Fruit fly (Drosophila melanogaster) whole organism, embryonic: ENCODE data around the gene CG6409.

Source experiments
- C15 ChIP-seq: fragments of 200-800 bp; sonication (Bioruptor generic); IDR thresholded peaks from 3 replicates; pipeline ENCODE4 v1.3.6; 2022; ENCODE audit warnings: missing biosample characterization, missing genetic modification characterization
- CG12769 ChIP-seq: fragments of 200-800 bp; sonication (Bioruptor generic); optimal IDR thresholded peaks from 2 replicates; lab custom pipeline; 2019; ENCODE audit warnings: missing biosample characterization, mild to moderate bottlenecking, missing genetic modification characterization, moderate library complexity
- CG14050 ChIP-seq: fragments of 200-800 bp; sonication (Bioruptor generic); IDR thresholded peaks from 3 replicates; pipeline ENCODE4 v1.3.6; 2022; ENCODE audit warnings: missing biosample characterization, missing genetic modification characterization
- CG14965 ChIP-seq: fragments of 200-800 bp; sonication (Bioruptor generic); optimal IDR thresholded peaks from 2 replicates; lab custom pipeline; 2016; ENCODE audit warnings: missing biosample characterization, missing genetic modification characterization, borderline replicate concordance
- CG1603 ChIP-seq: fragments of 200-800 bp; sonication (Bioruptor generic); optimal IDR thresholded peaks from 2 replicates; lab custom pipeline; 2019; ENCODE audit warnings: missing biosample characterization, mild to moderate bottlenecking, missing genetic modification characterization, moderate library complexity
- CG17802 ChIP-seq: fragments of 200-800 bp; sonication (Bioruptor generic); optimal IDR thresholded peaks from 2 replicates; lab custom pipeline; 2018; ENCODE audit warnings: missing biosample characterization, mild to moderate bottlenecking, missing genetic modification characterization, moderate library complexity
- CG18619 ChIP-seq: fragments of 200-800 bp; sonication (Bioruptor generic); optimal IDR thresholded peaks from 3 replicates; lab custom pipeline; 2017; ENCODE audit warnings: missing biosample characterization, mild to moderate bottlenecking, missing genetic modification characterization
- CG18764 ChIP-seq: fragments of 200-800 bp; sonication (Bioruptor generic); optimal IDR thresholded peaks from 3 replicates; lab custom pipeline; 2016; ENCODE audit warnings: missing biosample characterization, missing genetic modification characterization
- CG30431 ChIP-seq: fragments of 200-800 bp; sonication (Bioruptor generic); optimal IDR thresholded peaks from 2 replicates; lab custom pipeline; 2017; ENCODE audit warnings: missing biosample characterization, missing genetic modification characterization
- CG3163 ChIP-seq: fragments of 200-800 bp; sonication (Bioruptor generic); optimal IDR thresholded peaks from 3 replicates; lab custom pipeline; 2016; ENCODE audit warnings: missing biosample characterization, missing genetic modification characterization
- CG32767 ChIP-seq: fragments of 200-800 bp; sonication (Bioruptor generic); IDR thresholded peaks from 2 replicates; pipeline ENCODE4 v1.3.6; 2022; ENCODE audit warnings: missing biosample characterization, missing genetic modification characterization
- CG3281 ChIP-seq: fragments of 200-800 bp; sonication (Bioruptor generic); optimal IDR thresholded peaks from 3 replicates; lab custom pipeline; 2017; ENCODE audit warnings: missing biosample characterization, mild to moderate bottlenecking, missing genetic modification characterization
- CG3407 ChIP-seq: fragments of 200-800 bp; sonication (Bioruptor generic); optimal IDR thresholded peaks from 2 replicates; lab custom pipeline; 2018; ENCODE audit warnings: missing biosample characterization, mild to moderate bottlenecking, missing genetic modification characterization
- CG3838 ChIP-seq: fragments of 200-800 bp; sonication (Bioruptor generic); optimal IDR thresholded peaks from 3 replicates; lab custom pipeline; 2016; ENCODE audit warnings: missing biosample characterization, missing genetic modification characterization
- CG4617 ChIP-seq: fragments of 200-800 bp; sonication (Bioruptor generic); optimal IDR thresholded peaks from 3 replicates; lab custom pipeline; 2016; ENCODE audit warnings: missing biosample characterization, missing genetic modification characterization, borderline replicate concordance
- CG5953 ChIP-seq: fragments of 200-800 bp; sonication (Bioruptor generic); IDR thresholded peaks from 2 replicates; pipeline ENCODE4 v1.3.6; 2022; ENCODE audit warnings: missing biosample characterization, missing genetic modification characterization
- CG6813 ChIP-seq: fragments of 200-800 bp; sonication (Bioruptor generic); optimal IDR thresholded peaks from 2 replicates; lab custom pipeline; 2017; ENCODE audit warnings: missing biosample characterization, missing genetic modification characterization, mild to moderate bottlenecking, moderate library complexity, missing genetic modification reagents
- CG7963 ChIP-seq: fragments of 200-800 bp; sonication (Bioruptor generic); IDR thresholded peaks from 3 replicates; pipeline ENCODE4 v1.3.6; 2022; ENCODE audit warnings: missing biosample characterization, missing genetic modification characterization; ENCODE audit not compliant: partially characterized antibody
- CG8281 ChIP-seq: fragments of 200-800 bp; sonication (Bioruptor generic); optimal IDR thresholded peaks from 2 replicates; lab custom pipeline; 2018; ENCODE audit warnings: missing biosample characterization, mild to moderate bottlenecking, missing genetic modification characterization, moderate library complexity
- CTCF ChIP-seq: fragments of 200-800 bp; sonication (Bioruptor generic); optimal IDR thresholded peaks from 2 replicates; lab custom pipeline; 2017; ENCODE audit warnings: missing biosample characterization, mild to moderate bottlenecking, missing genetic modification characterization, moderate library complexity
- Dad ChIP-seq: fragments of 200-800 bp; sonication (Bioruptor generic); optimal IDR thresholded peaks from 3 replicates; lab custom pipeline; 2016; ENCODE audit warnings: missing biosample characterization, missing genetic modification characterization
- Deaf1 ChIP-seq: fragments of 200-800 bp; optimal IDR thresholded peaks from 3 replicates; lab custom pipeline; 2019; ENCODE audit warnings: missing biosample characterization, mild to moderate bottlenecking, missing genetic modification characterization, moderate library complexity
- Elba2 ChIP-seq: fragments of 200-800 bp; sonication (Bioruptor generic); optimal IDR thresholded peaks from 3 replicates; lab custom pipeline; 2016; ENCODE audit warnings: missing biosample characterization, missing genetic modification characterization
- Hand ChIP-seq: fragments of 200-800 bp; sonication (Bioruptor generic); optimal IDR thresholded peaks from 2 replicates; lab custom pipeline; 2017; ENCODE audit warnings: mild to moderate bottlenecking, missing biosample characterization, missing genetic modification reagents, missing genetic modification characterization
- Lhr ChIP-seq: fragments of 200-800 bp; sonication (Bioruptor generic); optimal IDR thresholded peaks from 3 replicates; lab custom pipeline; 2017; ENCODE audit warnings: mild to moderate bottlenecking, missing biosample characterization, missing genetic modification reagents, missing genetic modification characterization
- Lpt ChIP-seq: fragments of >200 bp; optimal IDR thresholded peaks from 2 replicates; lab custom pipeline; 2018; ENCODE audit warnings: missing biosample characterization, missing genetic modification characterization
- MBD-R2 ChIP-seq: fragments of 200-800 bp; sonication (Bioruptor generic); IDR thresholded peaks from 2 replicates; pipeline ENCODE4 v1.3.6; 2022; ENCODE audit warnings: missing biosample characterization, missing genetic modification characterization
- Meics ChIP-seq: fragments of 200-800 bp; sonication (Bioruptor generic); optimal IDR thresholded peaks from 2 replicates; lab custom pipeline; 2017; ENCODE audit warnings: missing biosample characterization, mild to moderate bottlenecking, missing genetic modification characterization
- NC2β ChIP-seq: fragments of 200-800 bp; sonication (Bioruptor generic); optimal IDR thresholded peaks from 2 replicates; lab custom pipeline; 2016; ENCODE audit warnings: missing biosample characterization, missing genetic modification characterization
- NK7.1 ChIP-seq: fragments of 200-800 bp; sonication (Bioruptor generic); optimal IDR thresholded peaks from 3 replicates; lab custom pipeline; 2016; ENCODE audit warnings: missing biosample characterization, missing genetic modification characterization
- Nf-YA ChIP-seq: fragments of 200-800 bp; sonication (Bioruptor generic); IDR thresholded peaks from 2 replicates; pipeline ENCODE4 v1.3.6; 2022; ENCODE audit warnings: missing biosample characterization, missing genetic modification characterization
- Nf-YB ChIP-seq: fragments of 200-800 bp; sonication (Bioruptor generic); optimal IDR thresholded peaks from 3 replicates; lab custom pipeline; 2019; ENCODE audit warnings: missing biosample characterization, mild to moderate bottlenecking, missing genetic modification characterization, moderate library complexity
- Pdp1 ChIP-seq, 2 experiments: fragments of 200-800 bp; sonication (Bioruptor generic); optimal IDR thresholded peaks; 3 replicates each; lab custom pipeline; 2016; ENCODE audit warnings: missing biosample characterization in 2 of 2, missing genetic modification characterization in 2 of 2, mild to moderate bottlenecking in 1 of 2, moderate library complexity in 1 of 2
- Stat92E ChIP-seq, 3 experiments: fragments of >200 bp in 2 of 3; fragments of 200-800 bp in 1 of 3; sonication (Bioruptor generic) in 1 of 3; optimal IDR thresholded peaks; 2 replicates each; lab custom pipeline; 2017 to 2019; ENCODE audit warnings: missing biosample characterization in 3 of 3, missing genetic modification characterization in 3 of 3, mild to moderate bottlenecking in 1 of 3, moderate library complexity in 1 of 3
- Xrp1 ChIP-seq: fragments of 200-800 bp; sonication (Bioruptor generic); IDR thresholded peaks from 2 replicates; pipeline ENCODE4 v1.3.6; 2022; ENCODE audit warnings: missing biosample characterization, missing genetic modification characterization
- br ChIP-seq: fragments of >200 bp; optimal IDR thresholded peaks from 2 replicates; lab custom pipeline; 2017
- dm ChIP-seq: fragments of 200-800 bp; sonication (Bioruptor generic); optimal IDR thresholded peaks from 3 replicates; lab custom pipeline; 2016; ENCODE audit warnings: missing biosample characterization, missing genetic modification characterization
- ewg ChIP-seq: fragments of 200-800 bp; sonication (Bioruptor generic); optimal IDR thresholded peaks from 3 replicates; lab custom pipeline; 2017; ENCODE audit warnings: mild to moderate bottlenecking, missing biosample characterization, missing genetic modification reagents, missing genetic modification characterization
- fru ChIP-seq: fragments of >200 bp; optimal IDR thresholded peaks from 2 replicates; lab custom pipeline; 2017
- hth ChIP-seq: fragments of >200 bp; optimal IDR thresholded peaks from 2 replicates; lab custom pipeline; 2017; ENCODE audit warnings: inconsistent platforms
- kah ChIP-seq: fragments of 200-800 bp; sonication (Bioruptor generic); optimal IDR thresholded peaks from 2 replicates; lab custom pipeline; 2018; ENCODE audit warnings: missing biosample characterization, mild to moderate bottlenecking, missing genetic modification characterization
- pita ChIP-seq: fragments of 200-800 bp; sonication (Bioruptor generic); optimal IDR thresholded peaks from 2 replicates; lab custom pipeline; 2017; ENCODE audit warnings: missing biosample characterization, mild to moderate bottlenecking, missing genetic modification characterization
- pnt ChIP-seq: fragments of 200-800 bp; sonication (Bioruptor generic); optimal IDR thresholded peaks from 3 replicates; lab custom pipeline; 2016; ENCODE audit warnings: missing biosample characterization, missing genetic modification characterization
- pum ChIP-seq: fragments of 200-800 bp; sonication (Bioruptor generic); optimal IDR thresholded peaks from 2 replicates; lab custom pipeline; 2016; ENCODE audit warnings: missing biosample characterization, missing genetic modification characterization
- repo ChIP-seq: fragments of 200-800 bp; sonication (Bioruptor generic); optimal IDR thresholded peaks from 2 replicates; lab custom pipeline; 2016; ENCODE audit warnings: missing biosample characterization, missing genetic modification characterization
- rib ChIP-seq: fragments of 200-800 bp; sonication (Bioruptor generic); IDR thresholded peaks from 2 replicates; pipeline ENCODE4 v1.3.6; 2022; ENCODE audit warnings: missing biosample characterization, missing genetic modification characterization
- sens-2 ChIP-seq: fragments of 200-800 bp; sonication (Bioruptor generic); IDR thresholded peaks from 2 replicates; pipeline ENCODE4 v1.3.6; 2022; ENCODE audit warnings: missing biosample characterization, missing genetic modification characterization
- sob ChIP-seq: fragments of 200-800 bp; sonication (Bioruptor generic); IDR thresholded peaks from 2 replicates; pipeline ENCODE4 v1.3.6; 2022; ENCODE audit warnings: missing biosample characterization, missing genetic modification characterization
- stwl ChIP-seq: fragments of 200-800 bp; sonication (Bioruptor generic); optimal IDR thresholded peaks from 3 replicates; lab custom pipeline; 2018; ENCODE audit warnings: missing biosample characterization, mild to moderate bottlenecking, missing genetic modification characterization, moderate library complexity
- toy ChIP-seq: fragments of 200-800 bp; sonication (Bioruptor generic); IDR thresholded peaks from 2 replicates; pipeline ENCODE4 v1.3.6; 2022; ENCODE audit warnings: missing biosample characterization, missing genetic modification characterization
- unpg ChIP-seq: fragments of 200-800 bp; sonication (Bioruptor generic); optimal IDR thresholded peaks from 3 replicates; lab custom pipeline; 2018; ENCODE audit warnings: missing biosample characterization, mild to moderate bottlenecking, missing genetic modification characterization, moderate library complexity
- vvl ChIP-seq: fragments of 200-800 bp; sonication (Bioruptor generic); IDR thresholded peaks from 2 replicates; pipeline ENCODE4 v1.3.6; 2022; ENCODE audit warnings: missing biosample characterization, missing genetic modification characterization
- yki ChIP-seq: fragments of >200 bp; optimal IDR thresholded peaks from 3 replicates; lab custom pipeline; 2018

CG6409 gene

dm6 chr3L:10856534-10857030 is 25.6 kb downstream of the CG6409 start (continued):
- TF ChIP-seq fru, result no peak
- TF ChIP-seq CG18619, result no peak
- no peak for TF ChIP-seq Elba2 (GFP tag; lab: Kevin White, UChicago)
- peak; percentile 56 for TF ChIP-seq CG1603
- TF ChIP-seq CG7963 (GFP tag; lab: Robert Waterston, UW), result no peak
- TF ChIP-seq rib (GFP tag; lab: Robert Waterston, UW), result peak; percentile 77
- TF ChIP-seq repo (GFP tag; lab: Kevin White, UChicago), result peak; percentile 53
- no peak for TF ChIP-seq Lhr (GFP tag; lab: Kevin White, UChicago)
- no peak for TF ChIP-seq CTCF
- TF ChIP-seq sob (GFP tag; lab: Robert Waterston, UW), result peak; percentile 57; the same call in 1 of the 2 replicates
- TF ChIP-seq Dad (GFP tag; lab: Kevin White, UChicago), result peak; percentile 19
- peak in 1 of 2 experiments; percentile 76 for TF ChIP-seq Pdp1 (GFP tag; optimal IDR thresholded peaks at IDR 0.05; lab: Kevin White, UChicago)
- TF ChIP-seq dm, result peak; percentile 49
- peak; percentile 34; the same call in 1 of the 2 replicates for TF ChIP-seq MBD-R2 (GFP tag; lab: Robert Waterston, UW)
- no peak for TF ChIP-seq CG14965
- TF ChIP-seq CG8281 (tag; lab: Kevin White, UChicago), result peak; percentile 25
- TF ChIP-seq ewg (GFP tag; lab: Kevin White, UChicago), result peak; percentile 12
- TF ChIP-seq CG4617 (GFP tag; lab: Kevin White, UChicago), result no peak
- TF ChIP-seq br (lab: Kevin White, UChicago), result no peak
- no peak for TF ChIP-seq kah (GFP tag; lab: Kevin White, UChicago)
- TF ChIP-seq pnt (GFP tag; lab: Kevin White, UChicago), result no peak
- no peak for TF ChIP-seq Lpt (GFP tag; lab: Kevin White, UChicago)
- peak; percentile 79; the same call in 1 of the 2 replicates for TF ChIP-seq CG32767 (GFP tag; lab: Robert Waterston, UW)
- TF ChIP-seq CG14050 (GFP tag; lab: Robert Waterston, UW), result no peak
- peak; percentile 85 for TF ChIP-seq CG12769
- TF ChIP-seq Xrp1 (GFP tag; lab: Robert Waterston, UW), result no peak
- TF ChIP-seq Stat92E (GFP tag; optimal IDR thresholded peaks at IDR 0.05; lab: Kevin White, UChicago), result peak in 1 of 3 experiments; percentile 55
- TF ChIP-seq stwl (tag; lab: Kevin White, UChicago), result peak; percentile 39
- TF ChIP-seq vvl (GFP tag; lab: Robert Waterston, UW), result peak; percentile 88
- TF ChIP-seq CG3281 (GFP tag; lab: Kevin White, UChicago), result no peak
- TF ChIP-seq CG3407 (GFP tag; lab: Kevin White, UChicago), result peak; percentile 28
- TF ChIP-seq pum (GFP tag; lab: Kevin White, UChicago), result no peak
- TF ChIP-seq C15 (GFP tag; lab: Robert Waterston, UW), result no peak
- TF ChIP-seq Nf-YB (GFP tag; lab: Kevin White, UChicago), result peak; percentile 64
- TF ChIP-seq CG17802, result no peak
- TF ChIP-seq hth (lab: Kevin White, UChicago), result no peak
- TF ChIP-seq NC2β (GFP tag; lab: Kevin White, UChicago), result peak; percentile 65
- no peak for TF ChIP-seq CG5953 (GFP tag; lab: Robert Waterston, UW)
- peak; percentile 8 for TF ChIP-seq CG6813
- no peak for TF ChIP-seq pita (GFP tag; lab: Kevin White, UChicago)
- peak; percentile 100 for TF ChIP-seq Deaf1
- no peak for TF ChIP-seq Hand (GFP tag; lab: Kevin White, UChicago)
- no peak for TF ChIP-seq CG18764 (GFP tag; lab: Kevin White, UChicago)
- TF ChIP-seq Meics (GFP tag; lab: Kevin White, UChicago), result no peak
- TF ChIP-seq CG3838 (GFP tag; lab: Kevin White, UChicago), result peak; percentile 65
- TF ChIP-seq sens-2 (GFP tag; lab: Robert Waterston, UW), result no peak
- TF ChIP-seq yki (lab: Kevin White, UChicago), result peak; percentile 63
- TF ChIP-seq CG3163 (GFP tag; lab: Kevin White, UChicago), result peak; percentile 69
- no peak for TF ChIP-seq unpg (GFP tag; lab: Kevin White, UChicago)
- TF ChIP-seq CG30431 (GFP tag; lab: Kevin White, UChicago), result no peak
- TF ChIP-seq toy (GFP tag; lab: Robert Waterston, UW), result no peak
- no peak for TF ChIP-seq Nf-YA (GFP tag; lab: Robert Waterston, UW)
- no peak for TF ChIP-seq NK7.1 (GFP tag; lab: Kevin White, UChicago)
